Fruit fly (Drosophila melanogaster) whole organism, adult: ENCODE measurements around the gene CkIIalpha-i3.
A peak's percentile ranks its signal among the peaks of the same experiment; 100 is the strongest.

ENCODE experiments used
- CG11617 ChIP-seq: fragments of 200-800 bp; sonication (Bioruptor generic); optimal IDR thresholded peaks from 2 replicates; lab custom pipeline; 2017; ENCODE audit warnings: mild to moderate bottlenecking, missing biosample characterization, missing genetic modification reagents, missing genetic modification characterization
- CG12768 ChIP-seq: fragments of 200-800 bp; sonication (Bioruptor generic); optimal IDR thresholded peaks from 2 replicates; lab custom pipeline; 2017; ENCODE audit warnings: missing biosample characterization, missing genetic modification characterization, mild to moderate bottlenecking, moderate library complexity, missing genetic modification reagents
- CG14711 ChIP-seq: fragments of 200-800 bp; sonication (Bioruptor generic); optimal IDR thresholded peaks from 2 replicates; lab custom pipeline; 2018; ENCODE audit warnings: missing biosample characterization, mild to moderate bottlenecking, missing genetic modification characterization, moderate library complexity
- CG1620 ChIP-seq: fragments of 200-800 bp; sonication (Bioruptor generic); optimal IDR thresholded peaks from 2 replicates; lab custom pipeline; 2016; ENCODE audit warnings: missing biosample characterization, missing genetic modification characterization
- CG33017 ChIP-seq: fragments of 200-800 bp; sonication (Bioruptor generic); optimal IDR thresholded peaks from 2 replicates; lab custom pipeline; 2018; ENCODE audit warnings: missing biosample characterization, mild to moderate bottlenecking, missing genetic modification characterization, moderate library complexity
- CG5204 ChIP-seq: fragments of 200-800 bp; sonication (Bioruptor generic); optimal IDR thresholded peaks from 2 replicates; lab custom pipeline; 2016; ENCODE audit warnings: missing biosample characterization, missing genetic modification characterization
- CG7045 ChIP-seq: fragments of 200-800 bp; sonication (Bioruptor generic); optimal IDR thresholded peaks from 2 replicates; lab custom pipeline; 2017; ENCODE audit warnings: missing biosample characterization, mild to moderate bottlenecking, missing genetic modification characterization
- CG7101 ChIP-seq: fragments of 200-800 bp; sonication (Bioruptor generic); optimal IDR thresholded peaks from 2 replicates; lab custom pipeline; 2018; ENCODE audit warnings: missing biosample characterization, mild to moderate bottlenecking, missing genetic modification characterization, moderate library complexity
- Clk ChIP-seq: fragments of 200-800 bp; sonication (Bioruptor generic); optimal IDR thresholded peaks from 2 replicates; lab custom pipeline; 2017; ENCODE audit warnings: missing biosample characterization, missing genetic modification characterization
- Crg-1 ChIP-seq: fragments of 200-800 bp; sonication (Bioruptor generic); optimal IDR thresholded peaks from 2 replicates; lab custom pipeline; 2016; ENCODE audit warnings: missing biosample characterization, missing genetic modification characterization
- Hr96 ChIP-seq: fragments of 200-800 bp; sonication (Bioruptor generic); optimal IDR thresholded peaks from 2 replicates; lab custom pipeline; 2016; ENCODE audit warnings: missing biosample characterization, missing genetic modification characterization
- Mnt ChIP-seq: fragments of 200-800 bp; sonication (Bioruptor generic); optimal IDR thresholded peaks from 2 replicates; lab custom pipeline; 2016; ENCODE audit warnings: missing biosample characterization, mild to moderate bottlenecking, missing genetic modification characterization
- bab1 ChIP-seq: fragments of 200-800 bp; sonication (Bioruptor generic); optimal IDR thresholded peaks from 3 replicates; lab custom pipeline; 2019; ENCODE audit warnings: missing biosample characterization, mild to moderate bottlenecking, missing genetic modification characterization, moderate library complexity
- cic ChIP-seq: fragments of 200-800 bp; sonication (Bioruptor generic); optimal IDR thresholded peaks from 2 replicates; lab custom pipeline; 2017; ENCODE audit warnings: missing biosample characterization, mild to moderate bottlenecking, missing genetic modification characterization, moderate library complexity
- cnc ChIP-seq, 2 experiments: fragments of >200 bp; optimal IDR thresholded peaks; 2 replicates each; lab custom pipeline; 2017
- kay ChIP-seq: fragments of 200-800 bp; sonication (Bioruptor generic); peaks from one replicate; lab custom pipeline; 2016; ENCODE audit warnings: missing biosample characterization, missing genetic modification characterization, borderline replicate concordance
- ovo ChIP-seq: fragments of 200-800 bp; sonication (Bioruptor generic); optimal IDR thresholded peaks from 2 replicates; lab custom pipeline; 2016; ENCODE audit warnings: missing biosample characterization, missing genetic modification characterization
- pad ChIP-seq: fragments of 200-800 bp; sonication (Bioruptor generic); optimal IDR thresholded peaks from 3 replicates; lab custom pipeline; 2017; ENCODE audit warnings: missing biosample characterization, missing genetic modification characterization, mild to moderate bottlenecking, moderate library complexity, missing genetic modification reagents
- tj ChIP-seq: fragments of 200-800 bp; sonication (Bioruptor generic); optimal IDR thresholded peaks from 3 replicates; lab custom pipeline; 2017; ENCODE audit warnings: missing biosample characterization, mild to moderate bottlenecking, missing genetic modification characterization, moderate library complexity
- toe ChIP-seq: fragments of 200-800 bp; sonication (Bioruptor generic); optimal IDR thresholded peaks from 2 replicates; lab custom pipeline; 2016; ENCODE audit warnings: missing biosample characterization, missing genetic modification characterization

Gene CkIIalpha-i3

dm6 chr3L:675856-676255 is 34.6 kb downstream of the CkIIalpha-i3 start:
- TF ChIP-seq pad (no peak), Mnt (GFP tag; lab: Kevin White, UChicago) (no peak), CG7101 (tag; lab: Kevin White, UChicago) (no peak), Hr96 (GFP tag; lab: Kevin White, UChicago) (no peak)

- TF ChIP-seq ovo (GFP tag; lab: Kevin White, UChicago) (no peak), CG12768 (no peak), cnc (optimal IDR thresholded peaks at IDR 0.05; lab: Kevin White, UChicago) (no peak), pad (peak; percentile 99)
Measured at dm6 chr3L:673324-673723, 37.1 kb downstream of the CkIIalpha-i3 start.

dm6 chr3L:666544-666943 is 43.9 kb downstream of the CkIIalpha-i3 start:
- TF ChIP-seq CG5204 (GFP tag; lab: Kevin White, UChicago) (no peak), CG7101 (tag; lab: Kevin White, UChicago) (no peak)

dm6 chr3L:663880-664279 is 46.5 kb downstream of the CkIIalpha-i3 start:
- TF ChIP-seq CG14711 (tag; lab: Kevin White, UChicago): no peak
- no peak for TF ChIP-seq bab1 (GFP tag; lab: Kevin White, UChicago)
- TF ChIP-seq tj (GFP tag; lab: Kevin White, UChicago): no peak
- no peak for TF ChIP-seq pad
- TF ChIP-seq CG12768: no peak
- TF ChIP-seq kay: no peak
- TF ChIP-seq CG7101 (tag; lab: Kevin White, UChicago): no peak
- no peak for TF ChIP-seq cic (GFP tag; lab: Kevin White, UChicago)
- TF ChIP-seq CG7045 (GFP tag; lab: Kevin White, UChicago): no peak
- no peak for TF ChIP-seq toe (GFP tag; lab: Kevin White, UChicago)
- TF ChIP-seq CG5204 (GFP tag; lab: Kevin White, UChicago): no peak
- no peak for TF ChIP-seq CG11617 (GFP tag; lab: Kevin White, UChicago)
- TF ChIP-seq Crg-1 (GFP tag; lab: Kevin White, UChicago): no peak
- TF ChIP-seq Hr96 (GFP tag; lab: Kevin White, UChicago): no peak
- no peak for TF ChIP-seq ovo (GFP tag; lab: Kevin White, UChicago)
- TF ChIP-seq Mnt (GFP tag; lab: Kevin White, UChicago): no peak
- no peak for TF ChIP-seq cnc (optimal IDR thresholded peaks at IDR 0.05; lab: Kevin White, UChicago)
- no peak for TF ChIP-seq CG1620 (GFP tag; lab: Kevin White, UChicago)
- TF ChIP-seq Clk (GFP tag; lab: Kevin White, UChicago): no peak

- TF ChIP-seq CG14711 (tag; lab: Kevin White, UChicago) (no peak), pad (no peak), CG33017 (tag; lab: Kevin White, UChicago) (no peak), kay (no peak), CG7101 (tag; lab: Kevin White, UChicago) (no peak), Mnt (GFP tag; lab: Kevin White, UChicago) (no peak), Hr96 (GFP tag; lab: Kevin White, UChicago) (no peak), Crg-1 (GFP tag; lab: Kevin White, UChicago) (no peak), CG5204 (GFP tag; lab: Kevin White, UChicago) (no peak), CG11617 (GFP tag; lab: Kevin White, UChicago) (no peak)
Measured at dm6 chr3L:660314-661075, 49.9 kb downstream of the CkIIalpha-i3 start.
